Worm (Caenorhabditis elegans) whole organism, L4 larva: ENCODE results near the gene natc-1.
A peak's percentile ranks its signal among the peaks of the same experiment; 100 is the strongest.

Source experiments
- D1046.2 ChIP-seq: fragments of 200-800 bp; sonication (Bioruptor generic); IDR thresholded peaks from 2 replicates; pipeline ENCODE4 v1.3.6; 2022; ENCODE audit warnings: missing genetic modification characterization, missing compliant biosample characterization
- F49E8.2 ChIP-seq: sonication (generic microtip); optimal IDR thresholded peaks from 2 replicates; lab custom pipeline; 2016; ENCODE audit warnings: missing compliant biosample characterization, mild to moderate bottlenecking, missing genetic modification characterization, borderline replicate concordance
- T26A8.4 ChIP-seq: fragments of 200-800 bp; sonication (Bioruptor generic); IDR thresholded peaks from 2 replicates; pipeline ENCODE4 v1.3.6; 2022; ENCODE audit warnings: missing genetic modification characterization, missing compliant biosample characterization
- ZK337.2 ChIP-seq: fragments of 200-800 bp; sonication (Bioruptor generic); IDR thresholded peaks from 2 replicates; pipeline ENCODE4 v1.3.6; 2022; ENCODE audit warnings: missing genetic modification reagents, missing genetic modification characterization, missing compliant biosample characterization
- arid-1 ChIP-seq: fragments of 200-800 bp; sonication (Bioruptor generic); conservative IDR thresholded peaks from 2 replicates; pipeline ENCODE4 v1.3.6; 2022; ENCODE audit warnings: missing genetic modification reagents, missing genetic modification characterization, missing compliant biosample characterization
- ceh-20 ChIP-seq: fragments of 200-800 bp; sonication (Bioruptor generic); IDR thresholded peaks from 2 replicates; pipeline ENCODE4 v1.3.6; 2022; ENCODE audit warnings: missing genetic modification reagents, missing genetic modification characterization, missing compliant biosample characterization
- cey-2 ChIP-seq: sonication (generic microtip); optimal IDR thresholded peaks from 3 replicates; lab custom pipeline; 2017; ENCODE audit warnings: missing genetic modification characterization, mild to moderate bottlenecking, missing compliant biosample characterization, antibody characterized with exemption, borderline replicate concordance; ENCODE audit not compliant: insufficient read depth
- ctbp-1 ChIP-seq: fragments of 200-800 bp; sonication (Bioruptor generic); IDR thresholded peaks from 2 replicates; pipeline ENCODE4 v1.3.6; 2022; ENCODE audit warnings: missing genetic modification reagents, missing genetic modification characterization, missing compliant biosample characterization
- daf-12 ChIP-seq: fragments of 150-350 bp; optimal IDR thresholded peaks from 2 replicates; lab custom pipeline; 2014; ENCODE audit warnings: missing biosample characterization, missing genetic modification reagents, missing genetic modification characterization
- daf-16 ChIP-seq, 3 experiments: sonication (generic microtip); optimal IDR thresholded peaks; 2 replicates each; lab custom pipeline; 2016 to 2017; ENCODE audit warnings: missing genetic modification characterization in 3 of 3, missing genetic modification reagents in 3 of 3, mild to moderate bottlenecking in 2 of 3, missing compliant biosample characterization in 2 of 3, missing biosample characterization in 1 of 3, moderate library complexity in 1 of 3
- daf-8 ChIP-seq: fragments of 200-800 bp; sonication (Bioruptor generic); IDR thresholded peaks from 2 replicates; pipeline ENCODE4 v1.3.6; 2022; ENCODE audit warnings: missing genetic modification characterization, missing compliant biosample characterization
- dmd-6 ChIP-seq: fragments of 200-800 bp; sonication (Bioruptor generic); IDR thresholded peaks from 2 replicates; pipeline ENCODE4 v1.3.6; 2022; ENCODE audit warnings: missing genetic modification reagents, missing genetic modification characterization, missing compliant biosample characterization
- dmd-9 ChIP-seq: fragments of 200-800 bp; sonication (Bioruptor generic); IDR thresholded peaks from 2 replicates; pipeline ENCODE4 v1.3.6; 2022; ENCODE audit warnings: missing genetic modification reagents, missing genetic modification characterization, missing compliant biosample characterization
- dve-1 ChIP-seq: sonication (generic microtip); optimal IDR thresholded peaks from 2 replicates; lab custom pipeline; 2017; ENCODE audit warnings: antibody characterized with exemption, mild to moderate bottlenecking, missing genetic modification characterization, missing compliant biosample characterization; ENCODE audit not compliant: insufficient read depth
- hif-1 ChIP-seq, 2 experiments: sonication (generic microtip); optimal IDR thresholded peaks; 2 replicates each; lab custom pipeline; 2016 to 2017; ENCODE audit warnings: missing compliant biosample characterization in 2 of 2, missing genetic modification characterization in 2 of 2, missing genetic modification reagents in 2 of 2, missing genotype in 2 of 2, mild to moderate bottlenecking in 1 of 2
- hlh-11 ChIP-seq: fragments of 200-800 bp; sonication (Bioruptor generic); optimal IDR thresholded peaks from 2 replicates; lab custom pipeline; 2018; ENCODE audit warnings: mild to moderate bottlenecking, missing genetic modification characterization, missing compliant biosample characterization
- hlh-30 ChIP-seq: sonication (generic microtip); optimal IDR thresholded peaks from 2 replicates; lab custom pipeline; 2017; ENCODE audit warnings: antibody characterized with exemption, mild to moderate bottlenecking, missing genetic modification characterization, missing compliant biosample characterization; ENCODE audit not compliant: insufficient read depth
- hmg-1.1 ChIP-seq: fragments of 200-800 bp; sonication (Bioruptor generic); IDR thresholded peaks from 2 replicates; pipeline ENCODE4 v1.3.6; 2022; ENCODE audit warnings: missing genetic modification reagents, missing genetic modification characterization, missing compliant biosample characterization
- jun-1 ChIP-seq: fragments of 150-350 bp; optimal IDR thresholded peaks from 2 replicates; lab custom pipeline; 2014; ENCODE audit warnings: missing biosample characterization, missing genetic modification reagents, missing genetic modification characterization
- lim-7 ChIP-seq: fragments of 200-800 bp; sonication (Bioruptor generic); IDR thresholded peaks from 2 replicates; pipeline ENCODE4 v1.3.6; 2022; ENCODE audit warnings: missing genetic modification characterization, missing compliant biosample characterization
- lin-1 ChIP-seq: fragments of 200-800 bp; sonication (Bioruptor generic); IDR thresholded peaks from 2 replicates; pipeline ENCODE4 v1.3.6; 2022; ENCODE audit warnings: missing genetic modification reagents, missing genetic modification characterization, missing compliant biosample characterization
- lin-15B ChIP-seq: fragments of 150-350 bp; sonication (generic microtip); optimal IDR thresholded peaks from 3 replicates; lab custom pipeline; 2014; ENCODE audit warnings: missing biosample characterization, missing genetic modification characterization
- lin-29 ChIP-seq: fragments of 200-800 bp; sonication (Bioruptor generic); IDR thresholded peaks from 2 replicates; pipeline ENCODE4 v1.3.6; 2022; ENCODE audit warnings: missing genetic modification reagents, missing genetic modification characterization, missing compliant biosample characterization
- madf-5 ChIP-seq, 2 experiments: fragments of 200-800 bp; sonication (Bioruptor generic); IDR thresholded peaks; 2 replicates each; pipeline ENCODE4 v1.3.6; 2022; ENCODE audit warnings: missing compliant biosample characterization in 2 of 2, missing genetic modification characterization in 2 of 2
- madf-9 ChIP-seq: fragments of 200-800 bp; sonication (Bioruptor generic); conservative IDR thresholded peaks from 2 replicates; pipeline ENCODE4 v1.3.6; 2022; ENCODE audit warnings: missing genetic modification reagents, missing genetic modification characterization, missing compliant biosample characterization
- mdl-1 ChIP-seq, 2 experiments: fragments of 150-350 bp in 1 of 2; sonication (generic microtip) in 1 of 2; optimal IDR thresholded peaks; 2 replicates each; lab custom pipeline; 2014 to 2017; ENCODE audit warnings: missing biosample characterization in 2 of 2, missing genetic modification characterization in 2 of 2
- mep-1 ChIP-seq: fragments of 150-350 bp; sonication (generic microtip); optimal IDR thresholded peaks from 3 replicates; lab custom pipeline; 2014; ENCODE audit warnings: missing biosample characterization, missing genetic modification characterization
- mxl-3 ChIP-seq: fragments of 200-800 bp; sonication (Bioruptor generic); optimal IDR thresholded peaks from 2 replicates; lab custom pipeline; 2018; ENCODE audit warnings: mild to moderate bottlenecking, missing genetic modification characterization, missing compliant biosample characterization
- nhr-28 ChIP-seq: fragments of 150-350 bp; optimal IDR thresholded peaks from 2 replicates; lab custom pipeline; 2014; ENCODE audit warnings: missing biosample characterization, missing genetic modification characterization
- nhr-42 ChIP-seq: fragments of 200-800 bp; sonication (Bioruptor generic); IDR thresholded peaks from 2 replicates; pipeline ENCODE4 v1.3.6; 2022; ENCODE audit warnings: missing genetic modification characterization, missing compliant biosample characterization
- php-3 ChIP-seq: fragments of 200-800 bp; sonication (Bioruptor generic); IDR thresholded peaks from 2 replicates; pipeline ENCODE4 v1.3.6; 2022; ENCODE audit warnings: missing genetic modification reagents, missing genetic modification characterization, missing compliant biosample characterization
- pqm-1 ChIP-seq: sonication (generic microtip); optimal IDR thresholded peaks from 2 replicates; lab custom pipeline; 2017; ENCODE audit warnings: missing biosample characterization, missing genetic modification characterization
- skn-1 ChIP-seq: fragments of 150-350 bp; optimal IDR thresholded peaks from 2 replicates; lab custom pipeline; 2014; ENCODE audit warnings: missing biosample characterization, missing genetic modification characterization
- snpc-4 ChIP-seq: fragments of 150-350 bp; optimal IDR thresholded peaks from 2 replicates; lab custom pipeline; 2014; ENCODE audit warnings: missing biosample characterization, missing genetic modification characterization
- spr-1 ChIP-seq: sonication (generic microtip); optimal IDR thresholded peaks from 2 replicates; lab custom pipeline; 2016; ENCODE audit warnings: mild to moderate bottlenecking, missing genetic modification characterization, missing compliant biosample characterization
- spr-3 ChIP-seq: fragments of 200-800 bp; sonication (Bioruptor generic); optimal IDR thresholded peaks from 2 replicates; lab custom pipeline; 2018; ENCODE audit warnings: mild to moderate bottlenecking, missing genetic modification characterization, missing compliant biosample characterization
- tra-1 ChIP-seq: fragments of 200-800 bp; sonication (Bioruptor generic); IDR thresholded peaks from 2 replicates; pipeline ENCODE4 v1.3.6; 2022; ENCODE audit warnings: missing genetic modification reagents, missing genetic modification characterization, missing compliant biosample characterization
- unc-39 ChIP-seq: sonication (generic microtip); optimal IDR thresholded peaks from 2 replicates; lab custom pipeline; 2017; ENCODE audit warnings: missing biosample characterization, missing genetic modification characterization
- unc-62 ChIP-seq, 3 experiments: fragments of 150-350 bp in 1 of 3; sonication (generic microtip); optimal IDR thresholded peaks in 2 of 3; peaks in 1 of 3; 1 replicate in 1 of 3; 2 replicates in 2 of 3; lab custom pipeline; 2014 to 2017; ENCODE audit warnings: missing biosample characterization in 3 of 3, missing genetic modification characterization in 3 of 3, missing genetic modification reagents in 3 of 3, missing genotype in 1 of 3
- zfp-2 ChIP-seq: sonication (generic microtip); optimal IDR thresholded peaks from 2 replicates; lab custom pipeline; 2016; ENCODE audit warnings: mild to moderate bottlenecking, missing genetic modification characterization, missing compliant biosample characterization
- zfp-3 ChIP-seq: fragments of 200-800 bp; sonication (Bioruptor generic); conservative IDR thresholded peaks from 2 replicates; pipeline ENCODE4 v1.3.6; 2022; ENCODE audit warnings: missing genetic modification reagents, missing genetic modification characterization, missing compliant biosample characterization

natc-1 gene

ce11 chrV:8431295-8431694, 30.9 kb upstream of the natc-1 start (continued):
- 0 out of 2 replicates have a peak, but pooled peaks have one; percentile 58 for TF ChIP-seq ceh-20 (GFP tag; lab: Robert Waterston, UW)
- TF ChIP-seq tra-1 (GFP tag; lab: Robert Waterston, UW) = peak; percentile 30; the same call in 1 of the 2 replicates
- peak; percentile 77 for TF ChIP-seq lim-7 (GFP tag; lab: Robert Waterston, UW)
- peak; percentile 78 for TF ChIP-seq arid-1 (GFP tag; lab: Robert Waterston, UW)
- TF ChIP-seq madf-9 (GFP tag; lab: Robert Waterston, UW) = 0 out of 2 replicates have a peak, but pooled peaks have one; percentile 48
- TF ChIP-seq T26A8.4 (GFP tag; lab: Robert Waterston, UW) = peak; percentile 45; the same call in 1 of the 2 replicates
- TF ChIP-seq madf-5 (GFP tag; IDR thresholded peaks at IDR 0.05; lab: Robert Waterston, UW) = 0 out of 4 replicates have a peak, but pooled peaks of 1 of the 2 experiments have one; percentile 54

ce11 chrV:8434400-8434827, 27.7 kb upstream of the natc-1 start:
- no peak for TF ChIP-seq snpc-4 (tag; lab: Kevin White, UChicago)
- TF ChIP-seq lin-29 (GFP tag; lab: Robert Waterston, UW) = no peak
- peak; percentile 55 for TF ChIP-seq pqm-1
- TF ChIP-seq jun-1 = no peak
- TF ChIP-seq daf-16 (GFP tag; optimal IDR thresholded peaks at IDR 0.05; lab: Kevin White, UChicago) = no peak
- TF ChIP-seq daf-16 (tag; optimal IDR thresholded peaks at IDR 0.05; lab: Kevin White, UChicago) = peak; percentile 98
- TF ChIP-seq daf-8 (GFP tag; lab: Robert Waterston, UW) = no peak
- TF ChIP-seq mxl-3 (GFP tag; lab: Kevin White, UChicago) = peak; percentile 1
- no peak for TF ChIP-seq cey-2
- TF ChIP-seq dmd-6 = peak; percentile 18; the same call in 1 of the 2 replicates
- peak; percentile 36 for TF ChIP-seq mep-1
- TF ChIP-seq tra-1 (GFP tag; lab: Robert Waterston, UW) = no peak
- TF ChIP-seq hmg-1.1 (GFP tag; lab: Robert Waterston, UW) = no peak
- TF ChIP-seq hlh-11 (tag; lab: Kevin White, UChicago) = peak; percentile 74
- peak; percentile 47 for TF ChIP-seq nhr-28 (tag; lab: Kevin White, UChicago)
- peak; percentile 38 for TF ChIP-seq dve-1 (tag; lab: Kevin White, UChicago)
- TF ChIP-seq ctbp-1 = no peak
- TF ChIP-seq hlh-30 (tag; lab: Kevin White, UChicago) = peak; percentile 58
- TF ChIP-seq ZK337.2 (GFP tag; lab: Robert Waterston, UW) = no peak
- TF ChIP-seq skn-1 (tag; lab: Kevin White, UChicago) = no peak
- no peak for TF ChIP-seq nhr-42 (GFP tag; lab: Robert Waterston, UW)
- TF ChIP-seq spr-1 (tag; lab: Kevin White, UChicago) = no peak
- TF ChIP-seq spr-3 (GFP tag; lab: Kevin White, UChicago) = no peak
- TF ChIP-seq D1046.2 (GFP tag; lab: Robert Waterston, UW) = no peak
- no peak for TF ChIP-seq php-3 (GFP tag; lab: Robert Waterston, UW)
- TF ChIP-seq lin-15B (tag; lab: Kevin White, UChicago) = no peak
- no peak for TF ChIP-seq hif-1 (tag; optimal IDR thresholded peaks at IDR 0.05; lab: Kevin White, UChicago)
- no peak for TF ChIP-seq zfp-3 (GFP tag; lab: Robert Waterston, UW)
- no peak for TF ChIP-seq dmd-9 (GFP tag; lab: Robert Waterston, UW)
- no peak for TF ChIP-seq daf-12 (tag; lab: Kevin White, UChicago)
- TF ChIP-seq unc-62 (GFP tag; optimal IDR thresholded peaks at IDR 0.05 in 1 of 2; lab: Kevin White, UChicago) = peak in 1 of 2 experiments; percentile 62
- no peak for TF ChIP-seq unc-62 (tag; optimal IDR thresholded peaks at IDR 0.05; lab: Kevin White, UChicago)
- peak in 1 of 2 experiments; percentile 51 for TF ChIP-seq mdl-1 (tag; optimal IDR thresholded peaks at IDR 0.05; lab: Kevin White, UChicago)
- TF ChIP-seq F49E8.2 = no peak
- no peak for TF ChIP-seq lin-1 (GFP tag; lab: Robert Waterston, UW)
- no peak for TF ChIP-seq zfp-2 (tag; lab: Kevin White, UChicago)
- no peak for TF ChIP-seq unc-39 (tag; lab: Kevin White, UChicago)
- TF ChIP-seq, all 104 proteins: peak for 11
